Worm (Caenorhabditis elegans) whole organism, young adult: ENCODE results near the gene fbxa-160.

Experiments
- B0035.1 ChIP-seq: sonication (generic microtip); optimal IDR thresholded peaks from 2 replicates; lab custom pipeline; 2016; ENCODE audit warnings: missing genetic modification characterization, mild to moderate bottlenecking, missing compliant biosample characterization, missing genotype, missing genetic modification reagents
- B0261.1 ChIP-seq: sonication (generic microtip); optimal IDR thresholded peaks from 2 replicates; lab custom pipeline; 2016; ENCODE audit warnings: mild to moderate bottlenecking, missing genetic modification characterization, moderate library complexity, missing compliant biosample characterization
- C06A6.2 ChIP-seq: fragments of 200-800 bp; sonication (Bioruptor generic); conservative IDR thresholded peaks from 2 replicates; pipeline ENCODE4 v1.3.6; 2022; ENCODE audit warnings: missing genetic modification characterization, missing compliant biosample characterization
- F23B12.7 ChIP-seq: sonication (generic microtip); optimal IDR thresholded peaks from 2 replicates; lab custom pipeline; 2017; ENCODE audit warnings: missing genetic modification characterization, mild to moderate bottlenecking, missing compliant biosample characterization, antibody characterized with exemption, moderate library complexity; ENCODE audit not compliant: insufficient read depth
- F37B4.10 ChIP-seq: fragments of 200-800 bp; sonication (Bioruptor generic); IDR thresholded peaks from 2 replicates; pipeline ENCODE4 v1.3.6; 2022; ENCODE audit warnings: missing genetic modification characterization, missing compliant biosample characterization
- F39B2.1 ChIP-seq: fragments of 200-800 bp; sonication (Bioruptor generic); IDR thresholded peaks from 2 replicates; pipeline ENCODE4 v1.3.6; 2022; ENCODE audit warnings: missing genetic modification reagents, missing genetic modification characterization, missing compliant biosample characterization
- F49E8.2 ChIP-seq: sonication (generic microtip); optimal IDR thresholded peaks from 3 replicates; lab custom pipeline; 2017; ENCODE audit warnings: missing genetic modification characterization, mild to moderate bottlenecking, missing compliant biosample characterization, antibody characterized with exemption, moderate library complexity; ENCODE audit not compliant: insufficient read depth
- K12H6.12 ChIP-seq: fragments of 200-800 bp; sonication (Bioruptor generic); optimal IDR thresholded peaks from 2 replicates; lab custom pipeline; 2018; ENCODE audit warnings: mild to moderate bottlenecking, missing genetic modification characterization, missing compliant biosample characterization
- T07F8.4 ChIP-seq: sonication (generic microtip); optimal IDR thresholded peaks from 2 replicates; lab custom pipeline; 2016; ENCODE audit warnings: mild to moderate bottlenecking, missing genetic modification characterization, moderate library complexity, missing compliant biosample characterization
- T26A5.8 ChIP-seq: sonication (generic microtip); optimal IDR thresholded peaks from 2 replicates; lab custom pipeline; 2016; ENCODE audit warnings: missing genetic modification characterization, missing compliant biosample characterization
- Y53G8AR.9 ChIP-seq: fragments of 200-800 bp; sonication (Bioruptor generic); conservative IDR thresholded peaks from 2 replicates; pipeline ENCODE4 v1.3.6; 2022; ENCODE audit warnings: missing genetic modification reagents, missing genetic modification characterization, missing compliant biosample characterization
- Y67H2A.10 ChIP-seq: fragments of 200-800 bp; sonication (Bioruptor generic); conservative IDR thresholded peaks from 2 replicates; pipeline ENCODE4 v1.3.6; 2022; ENCODE audit warnings: missing genetic modification reagents, missing genetic modification characterization, missing compliant biosample characterization
- ZK185.1 ChIP-seq: sonication (generic microtip); optimal IDR thresholded peaks from 2 replicates; lab custom pipeline; 2016; ENCODE audit warnings: mild to moderate bottlenecking, missing genetic modification characterization, missing compliant biosample characterization; ENCODE audit not compliant: poor library complexity, severe bottlenecking
- ama-1 ChIP-seq, 3 experiments: fragments of 150-350 bp in 1 of 3; sonication (generic microtip) in 2 of 3; optimal IDR thresholded peaks; 2 replicates each; lab custom pipeline; 2014 to 2018; ENCODE audit warnings: missing biosample characterization in 2 of 3, missing genetic modification characterization in 2 of 3, missing genetic modification reagents in 2 of 3
- atf-7 ChIP-seq: sonication (generic microtip); optimal IDR thresholded peaks from 2 replicates; lab custom pipeline; 2017; ENCODE audit warnings: mild to moderate bottlenecking, missing genetic modification characterization, missing compliant biosample characterization
- attf-3 ChIP-seq: fragments of 200-800 bp; sonication (Bioruptor generic); conservative IDR thresholded peaks from 2 replicates; pipeline ENCODE4 v1.3.6; 2022; ENCODE audit warnings: missing genetic modification reagents, missing genetic modification characterization, missing compliant biosample characterization
- bed-2 ChIP-seq: fragments of 200-800 bp; sonication (Bioruptor generic); IDR thresholded peaks from 2 replicates; pipeline ENCODE4 v1.3.6; 2022; ENCODE audit warnings: missing genetic modification reagents, missing genetic modification characterization, missing compliant biosample characterization
- ceh-100 ChIP-seq: fragments of 200-800 bp; sonication (Bioruptor generic); IDR thresholded peaks from 2 replicates; pipeline ENCODE4 v1.3.6; 2022; ENCODE audit warnings: missing genetic modification reagents, missing genetic modification characterization, missing compliant biosample characterization
- ceh-27 ChIP-seq: fragments of 200-800 bp; sonication (Bioruptor generic); optimal IDR thresholded peaks from 2 replicates; lab custom pipeline; 2018; ENCODE audit warnings: mild to moderate bottlenecking, missing genetic modification characterization, moderate library complexity, missing compliant biosample characterization
- dox-1 ChIP-seq: fragments of 200-800 bp; sonication (Bioruptor generic); IDR thresholded peaks from 2 replicates; pipeline ENCODE4 v1.3.6; 2022; ENCODE audit warnings: missing genetic modification reagents, missing genetic modification characterization, missing compliant biosample characterization
- dpff-1 ChIP-seq: sonication (generic microtip); optimal IDR thresholded peaks from 2 replicates; lab custom pipeline; 2017; ENCODE audit warnings: mild to moderate bottlenecking, missing genetic modification characterization, missing compliant biosample characterization
- dpl-1 ChIP-seq: fragments of 150-350 bp; optimal IDR thresholded peaks from 2 replicates; lab custom pipeline; 2014; ENCODE audit warnings: missing biosample characterization, missing genetic modification reagents, missing genetic modification characterization
- efl-1 ChIP-seq: fragments of 150-350 bp; optimal IDR thresholded peaks from 2 replicates; lab custom pipeline; 2014; ENCODE audit warnings: missing biosample characterization, missing genetic modification reagents, missing genetic modification characterization
- gei-17 ChIP-seq: fragments of 200-800 bp; sonication (Bioruptor generic); optimal IDR thresholded peaks from 2 replicates; lab custom pipeline; 2018; ENCODE audit warnings: mild to moderate bottlenecking, missing genetic modification characterization, missing compliant biosample characterization
- hmg-1.2 ChIP-seq: fragments of 200-800 bp; sonication (Bioruptor generic); IDR thresholded peaks from 2 replicates; pipeline ENCODE4 v1.3.6; 2022; ENCODE audit warnings: missing genetic modification reagents, missing genetic modification characterization, missing compliant biosample characterization
- lag-1 ChIP-seq: fragments of 200-800 bp; sonication (Bioruptor generic); IDR thresholded peaks from 2 replicates; pipeline ENCODE4 v1.3.6; 2022; ENCODE audit warnings: missing genetic modification reagents, missing genetic modification characterization, missing compliant biosample characterization
- lin-26 ChIP-seq: fragments of 200-800 bp; sonication (Bioruptor generic); IDR thresholded peaks from 2 replicates; pipeline ENCODE4 v1.3.6; 2022; ENCODE audit warnings: missing genetic modification reagents, missing genetic modification characterization, missing compliant biosample characterization
- lin-40 ChIP-seq: sonication (generic microtip); optimal IDR thresholded peaks from 2 replicates; lab custom pipeline; 2016; ENCODE audit warnings: missing genetic modification characterization, mild to moderate bottlenecking, missing compliant biosample characterization, missing genotype, missing genetic modification reagents
- lsl-1 ChIP-seq: fragments of 200-800 bp; sonication (Bioruptor generic); optimal IDR thresholded peaks from 2 replicates; lab custom pipeline; 2018; ENCODE audit warnings: mild to moderate bottlenecking, missing genetic modification characterization, moderate library complexity, missing compliant biosample characterization
- mes-4 ChIP-seq: sonication (generic microtip); optimal IDR thresholded peaks from 2 replicates; lab custom pipeline; 2016; ENCODE audit warnings: missing genotype, missing genetic modification characterization, missing compliant biosample characterization
- nfya-2 ChIP-seq: fragments of 200-800 bp; sonication (Bioruptor generic); IDR thresholded peaks from 2 replicates; pipeline ENCODE4 v1.3.6; 2022; ENCODE audit warnings: missing genetic modification reagents, missing genetic modification characterization, missing compliant biosample characterization
- nhr-179 ChIP-seq: sonication (generic microtip); optimal IDR thresholded peaks from 2 replicates; lab custom pipeline; 2016; ENCODE audit warnings: mild to moderate bottlenecking, missing genetic modification characterization, missing compliant biosample characterization
- nhr-90 ChIP-seq: sonication (generic microtip); optimal IDR thresholded peaks from 2 replicates; lab custom pipeline; 2016; ENCODE audit warnings: missing genotype, mild to moderate bottlenecking, missing genetic modification characterization, missing compliant biosample characterization
- rcor-1 ChIP-seq: fragments of 200-800 bp; sonication (Bioruptor generic); IDR thresholded peaks from 2 replicates; pipeline ENCODE4 v1.3.6; 2022; ENCODE audit warnings: missing genetic modification reagents, missing genetic modification characterization, missing compliant biosample characterization
- rec-8 ChIP-seq, 2 experiments: sonication (generic microtip); optimal IDR thresholded peaks; 2 replicates each; lab custom pipeline; 2016; ENCODE audit warnings: mild to moderate bottlenecking in 2 of 2, missing genetic modification characterization in 2 of 2, missing genetic modification reagents in 2 of 2, missing genotype in 2 of 2, missing biosample characterization in 1 of 2, missing compliant biosample characterization in 1 of 2, moderate library complexity in 1 of 2
- snpc-1.1 ChIP-seq: sonication (generic microtip); optimal IDR thresholded peaks from 2 replicates; lab custom pipeline; 2017; ENCODE audit warnings: missing genetic modification characterization, mild to moderate bottlenecking, missing compliant biosample characterization, antibody characterized with exemption, moderate library complexity, missing genotype, missing genetic modification reagents; ENCODE audit not compliant: insufficient read depth
- snpc-1.3 ChIP-seq: sonication (generic microtip); optimal IDR thresholded peaks from 2 replicates; lab custom pipeline; 2017; ENCODE audit warnings: missing genetic modification characterization, mild to moderate bottlenecking, missing compliant biosample characterization, antibody characterized with exemption, moderate library complexity, missing genotype, missing genetic modification reagents; ENCODE audit not compliant: insufficient read depth
- somi-1 ChIP-seq: fragments of 200-800 bp; sonication (Bioruptor generic); optimal IDR thresholded peaks from 2 replicates; lab custom pipeline; 2018; ENCODE audit warnings: mild to moderate bottlenecking, missing genetic modification characterization, missing compliant biosample characterization
- tlf-1 ChIP-seq: fragments of 200-800 bp; sonication (Bioruptor generic); optimal IDR thresholded peaks from 2 replicates; lab custom pipeline; 2018; ENCODE audit warnings: mild to moderate bottlenecking, missing genetic modification characterization, missing compliant biosample characterization
- unc-62 ChIP-seq: fragments of 150-350 bp; optimal IDR thresholded peaks from 2 replicates; lab custom pipeline; 2014; ENCODE audit warnings: missing biosample characterization, missing genetic modification reagents, missing genetic modification characterization
- ztf-18 ChIP-seq: sonication (generic microtip); optimal IDR thresholded peaks from 2 replicates; lab custom pipeline; 2016; ENCODE audit warnings: missing genotype, mild to moderate bottlenecking, missing genetic modification characterization, missing compliant biosample characterization
- ztf-22 ChIP-seq: fragments of 200-800 bp; sonication (Bioruptor generic); optimal IDR thresholded peaks from 2 replicates; lab custom pipeline; 2018; ENCODE audit warnings: mild to moderate bottlenecking, missing genetic modification characterization, moderate library complexity, missing compliant biosample characterization
- ztf-26 ChIP-seq: sonication (generic microtip); optimal IDR thresholded peaks from 2 replicates; lab custom pipeline; 2017; ENCODE audit warnings: missing genetic modification characterization, missing compliant biosample characterization

fbxa-160 gene

ce11 chrII:1595137-1595536 is 29.3 kb downstream of the fbxa-160 start, which contains the start of gene clec-20:
TSS of gene clec-20 (minus strand) at chrII:1595237.
- TF ChIP-seq F23B12.7 (tag; lab: Kevin White, UChicago): no peak
- TF ChIP-seq ama-1 (optimal IDR thresholded peaks at IDR 0.05; lab: Kevin White, UChicago): no peak
- no peak for TF ChIP-seq ama-1 (GFP tag; optimal IDR thresholded peaks at IDR 0.05; lab: Kevin White, UChicago)
- TF ChIP-seq T07F8.4: no peak
- TF ChIP-seq ztf-18 (tag; lab: Kevin White, UChicago): no peak
- no peak for TF ChIP-seq mes-4 (tag; lab: Kevin White, UChicago)
- no peak for TF ChIP-seq F39B2.1 (GFP tag; lab: Robert Waterston, UW)
- TF ChIP-seq F37B4.10 (GFP tag; lab: Robert Waterston, UW): no peak
- no peak for TF ChIP-seq ceh-27 (GFP tag; lab: Kevin White, UChicago)
- TF ChIP-seq somi-1 (GFP tag; lab: Kevin White, UChicago): no peak
- no peak for TF ChIP-seq C06A6.2 (GFP tag; lab: Robert Waterston, UW)
- no peak for TF ChIP-seq F49E8.2 (tag; lab: Kevin White, UChicago)
- TF ChIP-seq rcor-1 (GFP tag; lab: Robert Waterston, UW): no peak
- TF ChIP-seq T26A5.8 (tag; lab: Kevin White, UChicago): no peak
- TF ChIP-seq dpff-1 (tag; lab: Kevin White, UChicago): no peak
- TF ChIP-seq atf-7: no peak
- no peak for TF ChIP-seq ZK185.1 (tag; lab: Kevin White, UChicago)
- TF ChIP-seq K12H6.12: no peak
- TF ChIP-seq Y67H2A.10 (GFP tag; lab: Robert Waterston, UW): no peak
- TF ChIP-seq rec-8 (tag; optimal IDR thresholded peaks at IDR 0.05; lab: Kevin White, UChicago): no peak
- TF ChIP-seq gei-17: no peak

ce11 chrII:1589845-1590244 is 34.6 kb downstream of the fbxa-160 start, which contains the start of gene T07H3.7:
TSS of gene T07H3.7 (minus strand) at chrII:1589945.
- no peak for TF ChIP-seq bed-2 (GFP tag; lab: Robert Waterston, UW)
- TF ChIP-seq B0035.1: no peak
- no peak for TF ChIP-seq ztf-22 (GFP tag; lab: Kevin White, UChicago)
- TF ChIP-seq B0261.1 (tag; lab: Kevin White, UChicago): no peak
- no peak for TF ChIP-seq unc-62 (GFP tag; lab: Kevin White, UChicago)
- no peak for TF ChIP-seq snpc-1.3 (tag; lab: Kevin White, UChicago)
- TF ChIP-seq gei-17: no peak
- no peak for TF ChIP-seq F49E8.2 (tag; lab: Kevin White, UChicago)
- TF ChIP-seq Y53G8AR.9 (GFP tag; lab: Robert Waterston, UW): no peak

ce11 chrII:1586305-1586704 is 38.2 kb downstream of the fbxa-160 start, which contains the start of gene T07H3.8:
TSS of gene T07H3.8 (plus strand) at chrII:1586605.
- TF ChIP-seq lin-40 (tag; lab: Kevin White, UChicago): no peak
- TF ChIP-seq nfya-2 (GFP tag; lab: Robert Waterston, UW): no peak
- no peak for TF ChIP-seq snpc-1.1 (tag; lab: Kevin White, UChicago)
- no peak for TF ChIP-seq nhr-90
- no peak for TF ChIP-seq ztf-26 (tag; lab: Kevin White, UChicago)
- no peak for TF ChIP-seq dpl-1 (GFP tag; lab: Kevin White, UChicago)
- no peak for TF ChIP-seq bed-2 (GFP tag; lab: Robert Waterston, UW)
- no peak for TF ChIP-seq tlf-1
- no peak for TF ChIP-seq attf-3 (GFP tag; lab: Robert Waterston, UW)
- TF ChIP-seq nhr-179 (tag; lab: Kevin White, UChicago): no peak
- no peak for TF ChIP-seq hmg-1.2 (GFP tag; lab: Robert Waterston, UW)
- TF ChIP-seq gei-17: no peak
- TF ChIP-seq ceh-100 (GFP tag; lab: Robert Waterston, UW): no peak
- no peak for TF ChIP-seq lag-1 (GFP tag; lab: Robert Waterston, UW)
- TF ChIP-seq Y67H2A.10 (GFP tag; lab: Robert Waterston, UW): no peak
- no peak for TF ChIP-seq efl-1 (GFP tag; lab: Kevin White, UChicago)
- TF ChIP-seq lin-26 (GFP tag; lab: Robert Waterston, UW): no peak
- no peak for TF ChIP-seq dox-1
- no peak for TF ChIP-seq lsl-1
